Worm (Caenorhabditis elegans) whole organism, L4 larva: ENCODE measurements around the gene T24E12.3.
"Not testable (repeated sequence)": the region's sequence is repeated elsewhere in the genome, so short reads cannot be mapped to it uniquely, and the experiment has no call there.

Source experiments
- F44E2.7 ChIP-seq: fragments of 200-800 bp; sonication (Bioruptor generic); IDR thresholded peaks from 2 replicates; pipeline ENCODE4 v2.1.2; 2022; ENCODE audit warnings: missing genetic modification characterization, missing compliant biosample characterization
- ZK337.2 ChIP-seq: fragments of 200-800 bp; sonication (Bioruptor generic); IDR thresholded peaks from 2 replicates; pipeline ENCODE4 v1.3.6; 2022; ENCODE audit warnings: missing genetic modification reagents, missing genetic modification characterization, missing compliant biosample characterization
- aha-1 ChIP-seq: fragments of 150-350 bp; peaks from one replicate; lab custom pipeline; 2014; ENCODE audit warnings: missing biosample characterization, missing genetic modification characterization
- aly-2 ChIP-seq: sonication (generic microtip); optimal IDR thresholded peaks from 2 replicates; lab custom pipeline; 2018; ENCODE audit warnings: missing biosample characterization, missing genetic modification characterization
- attf-4 ChIP-seq: sonication (generic microtip); optimal IDR thresholded peaks from 3 replicates; lab custom pipeline; 2017; ENCODE audit warnings: missing biosample characterization, missing genetic modification characterization
- ceh-20 ChIP-seq: fragments of 200-800 bp; sonication (Bioruptor generic); IDR thresholded peaks from 2 replicates; pipeline ENCODE4 v1.3.6; 2022; ENCODE audit warnings: missing genetic modification reagents, missing genetic modification characterization, missing compliant biosample characterization
- ceh-44 ChIP-seq: fragments of 200-800 bp; sonication (Bioruptor generic); IDR thresholded peaks from 2 replicates; pipeline ENCODE4 v1.3.6; 2022; ENCODE audit warnings: missing genetic modification reagents, missing genetic modification characterization, missing compliant biosample characterization
- ceh-82 ChIP-seq: sonication (generic microtip); optimal IDR thresholded peaks from 2 replicates; lab custom pipeline; 2017; ENCODE audit warnings: missing biosample characterization, missing genetic modification characterization
- ctbp-1 ChIP-seq: fragments of 200-800 bp; sonication (Bioruptor generic); IDR thresholded peaks from 2 replicates; pipeline ENCODE4 v1.3.6; 2022; ENCODE audit warnings: missing genetic modification reagents, missing genetic modification characterization, missing compliant biosample characterization
- daf-16 ChIP-seq, 3 experiments: sonication (generic microtip); optimal IDR thresholded peaks; 2 replicates each; lab custom pipeline; 2016 to 2017; ENCODE audit warnings: missing genetic modification characterization in 3 of 3, missing genetic modification reagents in 3 of 3, mild to moderate bottlenecking in 2 of 3, missing compliant biosample characterization in 2 of 3, missing biosample characterization in 1 of 3, moderate library complexity in 1 of 3
- daf-19 ChIP-seq: fragments of 200-800 bp; sonication (Bioruptor generic); conservative IDR thresholded peaks from 2 replicates; pipeline ENCODE4 v1.3.6; 2022; ENCODE audit warnings: missing genetic modification characterization, missing compliant biosample characterization
- dmd-6 ChIP-seq: fragments of 200-800 bp; sonication (Bioruptor generic); IDR thresholded peaks from 2 replicates; pipeline ENCODE4 v1.3.6; 2022; ENCODE audit warnings: missing genetic modification reagents, missing genetic modification characterization, missing compliant biosample characterization
- dmd-9 ChIP-seq: fragments of 200-800 bp; sonication (Bioruptor generic); IDR thresholded peaks from 2 replicates; pipeline ENCODE4 v1.3.6; 2022; ENCODE audit warnings: missing genetic modification reagents, missing genetic modification characterization, missing compliant biosample characterization
- duxl-1 ChIP-seq: sonication (generic microtip); optimal IDR thresholded peaks from 2 replicates; lab custom pipeline; 2016; ENCODE audit warnings: mild to moderate bottlenecking, missing genetic modification characterization, moderate library complexity, missing compliant biosample characterization; ENCODE audit not compliant: poor library complexity
- egl-27 ChIP-seq: sonication (generic microtip); optimal IDR thresholded peaks from 3 replicates; lab custom pipeline; 2017; ENCODE audit warnings: missing biosample characterization, missing genetic modification reagents, missing genetic modification characterization
- egl-43 ChIP-seq: fragments of 200-800 bp; sonication (Bioruptor generic); IDR thresholded peaks from 2 replicates; pipeline ENCODE4 v1.3.6; 2022; ENCODE audit warnings: missing genetic modification reagents, missing genetic modification characterization, missing compliant biosample characterization
- fkh-10 ChIP-seq: fragments of 150-350 bp; optimal IDR thresholded peaks from 2 replicates; lab custom pipeline; 2014; ENCODE audit warnings: missing biosample characterization, missing genetic modification reagents, missing genetic modification characterization
- fos-1 ChIP-seq: fragments of 150-350 bp; optimal IDR thresholded peaks from 2 replicates; lab custom pipeline; 2014; ENCODE audit warnings: missing biosample characterization, missing genetic modification characterization
- gei-8 ChIP-seq: fragments of 200-800 bp; sonication (Bioruptor generic); optimal IDR thresholded peaks from 2 replicates; lab custom pipeline; 2018; ENCODE audit warnings: mild to moderate bottlenecking, missing genetic modification characterization, missing compliant biosample characterization
- hlh-11 ChIP-seq: fragments of 200-800 bp; sonication (Bioruptor generic); optimal IDR thresholded peaks from 2 replicates; lab custom pipeline; 2018; ENCODE audit warnings: mild to moderate bottlenecking, missing genetic modification characterization, missing compliant biosample characterization
- hmg-1.1 ChIP-seq: fragments of 200-800 bp; sonication (Bioruptor generic); IDR thresholded peaks from 2 replicates; pipeline ENCODE4 v1.3.6; 2022; ENCODE audit warnings: missing genetic modification reagents, missing genetic modification characterization, missing compliant biosample characterization
- lin-1 ChIP-seq: fragments of 200-800 bp; sonication (Bioruptor generic); IDR thresholded peaks from 2 replicates; pipeline ENCODE4 v1.3.6; 2022; ENCODE audit warnings: missing genetic modification reagents, missing genetic modification characterization, missing compliant biosample characterization
- lin-15B ChIP-seq: fragments of 150-350 bp; sonication (generic microtip); optimal IDR thresholded peaks from 3 replicates; lab custom pipeline; 2014; ENCODE audit warnings: missing biosample characterization, missing genetic modification characterization
- mdl-1 ChIP-seq, 2 experiments: fragments of 150-350 bp in 1 of 2; sonication (generic microtip) in 1 of 2; optimal IDR thresholded peaks; 2 replicates each; lab custom pipeline; 2014 to 2017; ENCODE audit warnings: missing biosample characterization in 2 of 2, missing genetic modification characterization in 2 of 2
- mep-1 ChIP-seq: fragments of 150-350 bp; sonication (generic microtip); optimal IDR thresholded peaks from 3 replicates; lab custom pipeline; 2014; ENCODE audit warnings: missing biosample characterization, missing genetic modification characterization
- mes-2 ChIP-seq: sonication (generic microtip); optimal IDR thresholded peaks from 2 replicates; lab custom pipeline; 2016; ENCODE audit warnings: missing genotype, mild to moderate bottlenecking, missing genetic modification characterization, missing compliant biosample characterization; ENCODE audit not compliant: poor library complexity, severe bottlenecking
- nhr-28 ChIP-seq: fragments of 150-350 bp; optimal IDR thresholded peaks from 2 replicates; lab custom pipeline; 2014; ENCODE audit warnings: missing biosample characterization, missing genetic modification characterization
- nhr-77 ChIP-seq: fragments of 150-350 bp; optimal IDR thresholded peaks from 2 replicates; lab custom pipeline; 2014; ENCODE audit warnings: missing biosample characterization, missing genetic modification characterization
- saeg-2 ChIP-seq: fragments of 200-800 bp; sonication (Bioruptor generic); IDR thresholded peaks from 2 replicates; pipeline ENCODE4 v1.3.6; 2022; ENCODE audit warnings: missing genetic modification reagents, missing genetic modification characterization, missing compliant biosample characterization
- set-16 ChIP-seq: fragments of 200-800 bp; sonication (Bioruptor generic); IDR thresholded peaks from 2 replicates; pipeline ENCODE4 v1.3.6; 2022; ENCODE audit warnings: missing genetic modification reagents, missing genetic modification characterization, missing compliant biosample characterization
- skn-1 ChIP-seq: fragments of 150-350 bp; optimal IDR thresholded peaks from 2 replicates; lab custom pipeline; 2014; ENCODE audit warnings: missing biosample characterization, missing genetic modification characterization
- unc-62 ChIP-seq, 3 experiments: fragments of 150-350 bp in 1 of 3; sonication (generic microtip); optimal IDR thresholded peaks in 2 of 3; peaks in 1 of 3; 1 replicate in 1 of 3; 2 replicates in 2 of 3; lab custom pipeline; 2014 to 2017; ENCODE audit warnings: missing biosample characterization in 3 of 3, missing genetic modification characterization in 3 of 3, missing genetic modification reagents in 3 of 3, missing genotype in 1 of 3
- zip-11 ChIP-seq: fragments of 200-800 bp; sonication (Bioruptor generic); IDR thresholded peaks from 2 replicates; pipeline ENCODE4 v1.3.6; 2022; ENCODE audit warnings: missing genetic modification characterization, missing compliant biosample characterization
- ztf-11 ChIP-seq: fragments of 150-350 bp; optimal IDR thresholded peaks from 2 replicates; lab custom pipeline; 2014; ENCODE audit warnings: missing biosample characterization, missing genetic modification characterization

Gene T24E12.3

ce11 chrII:3759010-3759409 is 16.8 kb upstream of the T24E12.3 start, which contains the start of gene T24E12.12:
Gene T24E12.12 (plus strand): TSS chrII:3759290.
- TF ChIP-seq hmg-1.1: no peak
- no peak for TF ChIP-seq lin-1 (GFP tag; lab: Robert Waterston, UW)
- no peak for TF ChIP-seq attf-4 (tag; lab: Kevin White, UChicago)
- no peak for TF ChIP-seq ctbp-1 (GFP tag; lab: Robert Waterston, UW)
- no peak for TF ChIP-seq ceh-20 (GFP tag; lab: Robert Waterston, UW)
- no peak for TF ChIP-seq egl-27
- TF ChIP-seq dmd-6 (GFP tag; lab: Robert Waterston, UW): no peak
- TF ChIP-seq fkh-10: no peak
- TF ChIP-seq ZK337.2 (GFP tag; lab: Robert Waterston, UW): no peak
- TF ChIP-seq aly-2 (tag; lab: Kevin White, UChicago): no peak
- no peak for TF ChIP-seq nhr-28
- TF ChIP-seq saeg-2 (GFP tag; lab: Robert Waterston, UW): no peak

ce11 chrII:3761599-3761998 is 14.2 kb upstream of the T24E12.3 start, which contains the start of gene T24E12.6:
Gene T24E12.6 (minus strand): TSS chrII:3761699.
- peak in 1 of 2 experiments; percentile 3 for TF ChIP-seq unc-62 (GFP tag; optimal IDR thresholded peaks at IDR 0.05 in 1 of 2; lab: Kevin White, UChicago)
- not testable (repeated sequence) for TF ChIP-seq unc-62 (tag; optimal IDR thresholded peaks at IDR 0.05; lab: Kevin White, UChicago)

DNA sequence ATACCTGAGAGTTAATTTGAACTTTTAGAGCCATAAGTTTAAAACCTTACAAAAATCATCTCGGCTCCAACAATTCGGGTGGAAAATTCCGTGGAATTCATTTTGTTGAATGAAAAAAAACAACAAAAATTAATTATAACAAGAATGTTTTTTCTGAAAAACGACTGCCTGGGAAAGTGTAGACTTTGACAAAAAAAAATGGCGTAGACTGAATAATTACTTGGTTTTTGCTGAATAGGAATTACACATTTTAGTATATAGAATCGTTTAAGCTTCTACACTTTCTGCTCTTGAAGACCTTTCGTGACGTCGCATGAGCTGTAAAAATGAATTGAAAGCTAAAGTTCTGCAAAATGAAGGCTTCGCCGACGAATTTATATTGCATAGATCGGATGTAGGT is 11.3 kb upstream of the T24E12.3 start, which contains the start of gene srx-112:
Gene srx-112, minus strand, starts transcription at position 101 of the 400 bp plus-strand sequence.
- TF ChIP-seq ceh-82 (tag; lab: Kevin White, UChicago) (no peak), lin-15B (tag; lab: Kevin White, UChicago) (no peak), duxl-1 (tag; lab: Kevin White, UChicago) (no peak), F44E2.7 (GFP tag; lab: Robert Waterston, UW) (no peak), fos-1 (tag; lab: Kevin White, UChicago) (no peak), aly-2 (tag; lab: Kevin White, UChicago) (no peak), mep-1 (no peak)
- TF ChIP-seq, all 104 proteins: peak for 0

- no peak for TF ChIP-seq gei-8 (GFP tag; lab: Kevin White, UChicago)
- TF ChIP-seq aha-1 (tag; lab: Kevin White, UChicago): peak; percentile 32
- no peak for TF ChIP-seq set-16 (GFP tag; lab: Robert Waterston, UW)
- no peak for TF ChIP-seq skn-1 (tag; lab: Kevin White, UChicago)
- no peak for TF ChIP-seq dmd-9 (GFP tag; lab: Robert Waterston, UW)
- no peak for TF ChIP-seq daf-19
- TF ChIP-seq daf-16 (GFP tag; optimal IDR thresholded peaks at IDR 0.05; lab: Kevin White, UChicago): no peak
- TF ChIP-seq daf-16 (tag; optimal IDR thresholded peaks at IDR 0.05; lab: Kevin White, UChicago): no peak
- TF ChIP-seq egl-43 (GFP tag; lab: Robert Waterston, UW): no peak
- TF ChIP-seq mes-2 (tag; lab: Kevin White, UChicago): no peak
- peak in 1 of 2 experiments; percentile 94 for TF ChIP-seq unc-62 (GFP tag; optimal IDR thresholded peaks at IDR 0.05 in 1 of 2; lab: Kevin White, UChicago)
- TF ChIP-seq unc-62 (tag; optimal IDR thresholded peaks at IDR 0.05; lab: Kevin White, UChicago): no peak
- TF ChIP-seq ztf-11 (tag; lab: Kevin White, UChicago): no peak
- TF ChIP-seq nhr-77 (tag; lab: Kevin White, UChicago): no peak
- no peak for TF ChIP-seq zip-11 (GFP tag; lab: Robert Waterston, UW)
- TF ChIP-seq hlh-11 (tag; lab: Kevin White, UChicago): no peak
- TF ChIP-seq ceh-44: no peak
- no peak for TF ChIP-seq mdl-1 (tag; optimal IDR thresholded peaks at IDR 0.05; lab: Kevin White, UChicago)
Observed at ce11 chrII:3771640-3772039, 4.2 kb upstream of the T24E12.3 start.
